Fruit fly (Drosophila melanogaster) whole organism, embryonic: ENCODE results near the gene Sf3b3.
A peak's percentile ranks its signal among the peaks of the same experiment; 100 is the strongest.

Experiments used
- Atf-2 ChIP-seq: fragments of 200-800 bp; sonication (Bioruptor generic); optimal IDR thresholded peaks from 2 replicates; lab custom pipeline; 2016; ENCODE audit warnings: missing biosample characterization, missing genetic modification characterization
- Awh ChIP-seq: fragments of 200-800 bp; sonication (Bioruptor generic); IDR thresholded peaks from 2 replicates; pipeline ENCODE4, ENCODE4 v1.3.6; 2022; ENCODE audit warnings: missing biosample characterization, missing genetic modification characterization
- B-H1 ChIP-seq: fragments of 200-800 bp; sonication (Bioruptor generic); IDR thresholded peaks from 3 replicates; pipeline ENCODE4 v1.3.6; 2022; ENCODE audit warnings: missing biosample characterization, missing genetic modification characterization
- Bgb ChIP-seq: fragments of 200-800 bp; sonication (Bioruptor generic); IDR thresholded peaks from 2 replicates; pipeline ENCODE4 v1.3.6; 2022; ENCODE audit warnings: missing biosample characterization, missing genetic modification characterization; ENCODE audit not compliant: partially characterized antibody
- CG1024 ChIP-seq: fragments of 200-800 bp; sonication (Bioruptor generic); IDR thresholded peaks from 2 replicates; pipeline ENCODE4 v1.3.6; 2022; ENCODE audit warnings: missing biosample characterization, missing genetic modification characterization
- CG10267 ChIP-seq: fragments of 200-800 bp; sonication (Bioruptor generic); optimal IDR thresholded peaks from 2 replicates; lab custom pipeline; 2018; ENCODE audit warnings: missing biosample characterization, mild to moderate bottlenecking, missing genetic modification characterization, moderate library complexity
- CG10654 ChIP-seq: fragments of 200-800 bp; sonication (Bioruptor generic); optimal IDR thresholded peaks from 2 replicates; lab custom pipeline; 2016; ENCODE audit warnings: missing biosample characterization, missing genetic modification characterization
- CG11085 ChIP-seq: fragments of 200-800 bp; sonication (Bioruptor generic); IDR thresholded peaks from 2 replicates; pipeline ENCODE4 v1.3.6; 2022; ENCODE audit warnings: missing biosample characterization, missing genetic modification characterization
- CG12769 ChIP-seq: fragments of 200-800 bp; sonication (Bioruptor generic); optimal IDR thresholded peaks from 2 replicates; lab custom pipeline; 2019; ENCODE audit warnings: missing biosample characterization, mild to moderate bottlenecking, missing genetic modification characterization, moderate library complexity
- CG14014 ChIP-seq: fragments of 200-800 bp; sonication (Bioruptor generic); IDR thresholded peaks from 2 replicates; pipeline ENCODE4 v1.3.6; 2022; ENCODE audit warnings: missing biosample characterization, missing genetic modification characterization
- CG14441 ChIP-seq: fragments of 200-800 bp; sonication (Bioruptor generic); IDR thresholded peaks from 2 replicates; pipeline ENCODE4 v1.3.6; 2022; ENCODE audit warnings: missing biosample characterization, missing genetic modification characterization
- CG14710 ChIP-seq: fragments of 200-800 bp; sonication (Bioruptor generic); optimal IDR thresholded peaks from 3 replicates; lab custom pipeline; 2019; ENCODE audit warnings: missing biosample characterization, mild to moderate bottlenecking, missing genetic modification characterization, moderate library complexity
- CG15514 ChIP-seq: fragments of 200-800 bp; sonication (Bioruptor generic); optimal IDR thresholded peaks from 3 replicates; lab custom pipeline; 2017; ENCODE audit warnings: missing biosample characterization, missing genetic modification characterization, mild to moderate bottlenecking, moderate library complexity, missing genetic modification reagents
- CG18262 ChIP-seq: fragments of 200-800 bp; optimal IDR thresholded peaks from 3 replicates; lab custom pipeline; 2019; ENCODE audit warnings: missing biosample characterization, mild to moderate bottlenecking, missing genetic modification characterization, moderate library complexity
- CG2129 ChIP-seq: fragments of 200-800 bp; sonication (Bioruptor generic); IDR thresholded peaks from 2 replicates; pipeline ENCODE4 v1.3.6; 2022; ENCODE audit warnings: missing biosample characterization, missing genetic modification characterization; ENCODE audit not compliant: partially characterized antibody
- CG2202 ChIP-seq: fragments of 200-800 bp; sonication (Bioruptor generic); optimal IDR thresholded peaks from 2 replicates; lab custom pipeline; 2018; ENCODE audit warnings: missing biosample characterization, mild to moderate bottlenecking, missing genetic modification characterization
- CG2678 ChIP-seq: fragments of 200-800 bp; sonication (Bioruptor generic); optimal IDR thresholded peaks from 3 replicates; lab custom pipeline; 2019; ENCODE audit warnings: missing biosample characterization, mild to moderate bottlenecking, missing genetic modification characterization, moderate library complexity
- CG3407 ChIP-seq: fragments of 200-800 bp; sonication (Bioruptor generic); optimal IDR thresholded peaks from 2 replicates; lab custom pipeline; 2018; ENCODE audit warnings: missing biosample characterization, mild to moderate bottlenecking, missing genetic modification characterization
- CG7372 ChIP-seq: fragments of 200-800 bp; sonication (Bioruptor generic); IDR thresholded peaks from 2 replicates; pipeline ENCODE4 v1.3.6; 2022; ENCODE audit warnings: missing biosample characterization, missing genetic modification characterization
- CG7786 ChIP-seq: fragments of 200-800 bp; sonication (Bioruptor generic); optimal IDR thresholded peaks from 2 replicates; lab custom pipeline; 2016; ENCODE audit warnings: missing biosample characterization, missing genetic modification characterization
- CG8089 ChIP-seq: fragments of 200-800 bp; sonication (Bioruptor generic); optimal IDR thresholded peaks from 3 replicates; lab custom pipeline; 2016; ENCODE audit warnings: missing biosample characterization, missing genetic modification characterization
- E2f2 ChIP-seq: fragments of 200-800 bp; sonication (Bioruptor generic); IDR thresholded peaks from 2 replicates; pipeline ENCODE4 v1.3.6; 2022; ENCODE audit warnings: missing biosample characterization, missing genetic modification characterization
- Ets97D ChIP-seq: fragments of 200-800 bp; sonication (Bioruptor generic); optimal IDR thresholded peaks from 3 replicates; lab custom pipeline; 2016; ENCODE audit warnings: missing biosample characterization, missing genetic modification characterization
- Fer1 ChIP-seq: fragments of 200-800 bp; sonication (Bioruptor generic); optimal IDR thresholded peaks from 2 replicates; lab custom pipeline; 2017; ENCODE audit warnings: missing biosample characterization, mild to moderate bottlenecking, missing genetic modification characterization
- HmgD ChIP-seq: fragments of 200-800 bp; sonication (Bioruptor generic); optimal IDR thresholded peaks from 3 replicates; lab custom pipeline; 2016; ENCODE audit warnings: missing biosample characterization, missing genetic modification characterization
- Hr51 ChIP-seq, 2 experiments: fragments of 200-800 bp; sonication (Bioruptor generic); optimal IDR thresholded peaks; 2 replicates in 1 of 2; 3 replicates in 1 of 2; lab custom pipeline; 2016 to 2018; ENCODE audit warnings: missing biosample characterization in 2 of 2, missing genetic modification characterization in 2 of 2, mild to moderate bottlenecking in 1 of 2, moderate library complexity in 1 of 2
- Mrtf ChIP-seq: fragments of 200-800 bp; sonication (Bioruptor generic); IDR thresholded peaks from 3 replicates; pipeline ENCODE4 v1.3.6; 2022; ENCODE audit warnings: missing biosample characterization, missing genetic modification characterization
- NC2α ChIP-seq: fragments of 200-800 bp; sonication (Bioruptor generic); optimal IDR thresholded peaks from 2 replicates; lab custom pipeline; 2016; ENCODE audit warnings: missing biosample characterization, missing genetic modification characterization
- NC2β ChIP-seq: fragments of 200-800 bp; sonication (Bioruptor generic); optimal IDR thresholded peaks from 2 replicates; lab custom pipeline; 2016; ENCODE audit warnings: missing biosample characterization, missing genetic modification characterization
- Oli ChIP-seq: fragments of 200-800 bp; sonication (Bioruptor generic); optimal IDR thresholded peaks from 2 replicates; lab custom pipeline; 2018; ENCODE audit warnings: missing biosample characterization, mild to moderate bottlenecking, missing genetic modification characterization, moderate library complexity
- Opbp ChIP-seq: fragments of 200-800 bp; sonication (Bioruptor generic); IDR thresholded peaks from 3 replicates; pipeline ENCODE4 v1.3.6; 2022; ENCODE audit warnings: missing biosample characterization, missing genetic modification characterization; ENCODE audit not compliant: partially characterized antibody
- PHDP ChIP-seq: fragments of 200-800 bp; sonication (Bioruptor generic); optimal IDR thresholded peaks from 3 replicates; lab custom pipeline; 2018; ENCODE audit warnings: missing biosample characterization, mild to moderate bottlenecking, missing genetic modification characterization, moderate library complexity
- Side ChIP-seq: fragments of 200-800 bp; sonication (Bioruptor generic); optimal IDR thresholded peaks from 2 replicates; lab custom pipeline; 2016; ENCODE audit warnings: missing biosample characterization, missing genetic modification characterization
- Spps ChIP-seq: fragments of 200-800 bp; sonication (Bioruptor generic); optimal IDR thresholded peaks from 2 replicates; lab custom pipeline; 2018; ENCODE audit warnings: missing biosample characterization, mild to moderate bottlenecking, missing genetic modification characterization
- TFAM ChIP-seq: fragments of 200-800 bp; sonication (Bioruptor generic); optimal IDR thresholded peaks from 2 replicates; lab custom pipeline; 2017; ENCODE audit warnings: missing biosample characterization, missing genetic modification characterization, inconsistent platforms
- ase ChIP-seq: fragments of 200-800 bp; sonication (Bioruptor generic); IDR thresholded peaks from 3 replicates; pipeline ENCODE4 v1.3.6; 2022; ENCODE audit warnings: missing biosample characterization, missing genetic modification characterization
- az2 ChIP-seq: fragments of 200-800 bp; sonication (Bioruptor generic); optimal IDR thresholded peaks from 3 replicates; lab custom pipeline; 2016; ENCODE audit warnings: missing biosample characterization, missing genetic modification characterization
- br ChIP-seq: fragments of >200 bp; optimal IDR thresholded peaks from 2 replicates; lab custom pipeline; 2017
- cato ChIP-seq: fragments of 200-800 bp; sonication (Bioruptor generic); optimal IDR thresholded peaks from 2 replicates; lab custom pipeline; 2016; ENCODE audit warnings: missing biosample characterization, missing genetic modification characterization, borderline replicate concordance
- caup ChIP-seq: fragments of 200-800 bp; sonication (Bioruptor generic); optimal IDR thresholded peaks from 3 replicates; lab custom pipeline; 2017; ENCODE audit warnings: missing biosample characterization, mild to moderate bottlenecking, missing genetic modification characterization, moderate library complexity; ENCODE audit not compliant: severe bottlenecking
- chm ChIP-seq: fragments of 200-800 bp; sonication (Bioruptor generic); IDR thresholded peaks from 2 replicates; pipeline ENCODE4 v1.3.6; 2022; ENCODE audit warnings: missing biosample characterization, missing genetic modification characterization
- esg ChIP-seq: fragments of 200-800 bp; sonication (Bioruptor generic); conservative IDR thresholded peaks from 2 replicates; pipeline ENCODE4 v1.3.6; 2022; ENCODE audit warnings: missing biosample characterization, missing genetic modification characterization
- gfzf ChIP-seq: fragments of 200-800 bp; sonication (Bioruptor generic); optimal IDR thresholded peaks from 2 replicates; lab custom pipeline; 2016; ENCODE audit warnings: missing biosample characterization, mild to moderate bottlenecking, missing genetic modification characterization, moderate library complexity
- ind ChIP-seq: fragments of 200-800 bp; sonication (Bioruptor generic); optimal IDR thresholded peaks from 3 replicates; lab custom pipeline; 2016; ENCODE audit warnings: missing biosample characterization, missing genetic modification characterization
- pnt ChIP-seq: fragments of 200-800 bp; sonication (Bioruptor generic); optimal IDR thresholded peaks from 3 replicates; lab custom pipeline; 2016; ENCODE audit warnings: missing biosample characterization, missing genetic modification characterization
- sens-2 ChIP-seq: fragments of 200-800 bp; sonication (Bioruptor generic); IDR thresholded peaks from 2 replicates; pipeline ENCODE4 v1.3.6; 2022; ENCODE audit warnings: missing biosample characterization, missing genetic modification characterization
- shn ChIP-seq: fragments of 200-800 bp; sonication (Bioruptor generic); optimal IDR thresholded peaks from 3 replicates; lab custom pipeline; 2016; ENCODE audit warnings: missing biosample characterization, missing genetic modification characterization
- stwl ChIP-seq: fragments of 200-800 bp; sonication (Bioruptor generic); optimal IDR thresholded peaks from 3 replicates; lab custom pipeline; 2018; ENCODE audit warnings: missing biosample characterization, mild to moderate bottlenecking, missing genetic modification characterization, moderate library complexity
- unc-4 ChIP-seq: fragments of 200-800 bp; sonication (Bioruptor generic); IDR thresholded peaks from 2 replicates; pipeline ENCODE4 v1.3.6; 2022; ENCODE audit warnings: missing biosample characterization, missing genetic modification characterization; ENCODE audit not compliant: partially characterized antibody
- wor ChIP-seq: fragments of 200-800 bp; sonication (Bioruptor generic); IDR thresholded peaks from 2 replicates; pipeline ENCODE4 v1.3.6; 2022; ENCODE audit warnings: missing biosample characterization, missing genetic modification characterization

Sf3b3 gene

dm6 chr3L:804557-805260 lies 28.5 kb downstream of the Sf3b3 start (continued):
- TF ChIP-seq Atf-2 (GFP tag; lab: Kevin White, UChicago) (no peak), CG12769 (tag; lab: Kevin White, UChicago) (no peak), Opbp (GFP tag; lab: Robert Waterston, UW) (no peak), CG7786 (GFP tag; lab: Kevin White, UChicago) (no peak), Bgb (GFP tag; lab: Robert Waterston, UW) (no peak), CG7372 (GFP tag; lab: Robert Waterston, UW) (no peak), wor (GFP tag; lab: Robert Waterston, UW) (no peak), caup (GFP tag; lab: Kevin White, UChicago) (peak; percentile 3), gfzf (no peak), Oli (peak; percentile 39), CG18262 (tag; lab: Kevin White, UChicago) (peak; percentile 70), CG14014 (GFP tag; lab: Robert Waterston, UW) (no peak), NC2α (GFP tag; lab: Kevin White, UChicago) (no peak), CG3407 (GFP tag; lab: Kevin White, UChicago) (peak; percentile 22), E2f2 (0 out of 2 replicates have a peak, but pooled peaks have one; percentile 21), CG2129 (GFP tag; lab: Robert Waterston, UW) (no peak), HmgD (GFP tag; lab: Kevin White, UChicago) (no peak), esg (GFP tag; lab: Robert Waterston, UW) (no peak), pnt (GFP tag; lab: Kevin White, UChicago) (no peak), Ets97D (no peak), az2 (no peak), CG14441 (no peak), Fer1 (GFP tag; lab: Kevin White, UChicago) (peak; percentile 1), Mrtf (GFP tag; lab: Robert Waterston, UW) (no peak), CG2202 (no peak), CG2678 (tag; lab: Kevin White, UChicago) (peak; percentile 54), stwl (tag; lab: Kevin White, UChicago) (no peak), CG15514 (GFP tag; lab: Kevin White, UChicago) (no peak), TFAM (GFP tag; lab: Kevin White, UChicago) (no peak), shn (GFP tag; lab: Kevin White, UChicago) (no peak), NC2β (no peak), sens-2 (GFP tag; lab: Robert Waterston, UW) (no peak), CG1024 (GFP tag; lab: Robert Waterston, UW) (no peak), B-H1 (GFP tag; lab: Robert Waterston, UW) (no peak), PHDP (tag; lab: Kevin White, UChicago) (peak; percentile 43), cato (no peak), ase (GFP tag; lab: Robert Waterston, UW) (no peak), Hr51 (GFP tag; optimal IDR thresholded peaks at IDR 0.05; lab: Kevin White, UChicago) (peak in 1 of 2 experiments; percentile 34), CG11085 (GFP tag; lab: Robert Waterston, UW) (no peak), Side (GFP tag; lab: Kevin White, UChicago) (no peak), unc-4 (no peak), CG10654 (GFP tag; lab: Kevin White, UChicago) (no peak), CG14710 (tag; lab: Kevin White, UChicago) (peak; percentile 34), chm (GFP tag; lab: Robert Waterston, UW) (no peak), Spps (tag; lab: Kevin White, UChicago) (no peak), CG8089 (no peak), Awh (GFP tag; lab: Robert Waterston, UW) (no peak; the same call in 1 of the 2 replicates), ind (GFP tag; lab: Kevin White, UChicago) (no peak), br (lab: Kevin White, UChicago) (no peak), CG10267 (peak; percentile 29)
